Worm (Caenorhabditis elegans) whole organism, L2 larva: ENCODE measurements around the gene W04E12.5.
A peak's percentile ranks its signal among the peaks of the same experiment; 100 is the strongest.

Experiments
- C34F6.9 ChIP-seq: fragments of 150-350 bp; optimal IDR thresholded peaks from 2 replicates; lab custom pipeline; 2014; ENCODE audit warnings: missing biosample characterization, missing genetic modification characterization
- F13H6.1 ChIP-seq: sonication (generic microtip); optimal IDR thresholded peaks from 2 replicates; lab custom pipeline; 2016; ENCODE audit warnings: missing genetic modification characterization, missing compliant biosample characterization
- R02D3.7 ChIP-seq: fragments of 150-350 bp; optimal IDR thresholded peaks from 2 replicates; lab custom pipeline; 2014; ENCODE audit warnings: missing biosample characterization, missing genetic modification characterization
- Y55F3AM.14 ChIP-seq: fragments of 200-800 bp; sonication (Bioruptor generic); optimal IDR thresholded peaks from 2 replicates; lab custom pipeline; 2018; ENCODE audit warnings: mild to moderate bottlenecking, missing genetic modification characterization, missing compliant biosample characterization
- ZK546.5 ChIP-seq: sonication (generic microtip); optimal IDR thresholded peaks from 2 replicates; lab custom pipeline; 2017; ENCODE audit warnings: missing biosample characterization, missing genetic modification characterization
- alr-1 ChIP-seq: fragments of 150-350 bp; optimal IDR thresholded peaks from 2 replicates; lab custom pipeline; 2014; ENCODE audit warnings: missing biosample characterization, missing genetic modification characterization
- aly-2 ChIP-seq: fragments of 150-350 bp; optimal IDR thresholded peaks from 2 replicates; lab custom pipeline; 2014; ENCODE audit warnings: missing biosample characterization, missing genetic modification characterization
- ama-1 ChIP-seq: fragments of 150-350 bp; optimal IDR thresholded peaks from 2 replicates; lab custom pipeline; 2018; ENCODE audit warnings: inconsistent platforms
- blmp-1 ChIP-seq: sonication (generic microtip); optimal IDR thresholded peaks from 2 replicates; lab custom pipeline; 2017; ENCODE audit warnings: missing genetic modification characterization, mild to moderate bottlenecking, missing compliant biosample characterization, antibody characterized with exemption, moderate library complexity; ENCODE audit not compliant: insufficient read depth
- ceh-82 ChIP-seq: fragments of 150-350 bp; optimal IDR thresholded peaks from 2 replicates; lab custom pipeline; 2014; ENCODE audit warnings: missing biosample characterization, missing genetic modification characterization
- crh-2 ChIP-seq: sonication (generic microtip); optimal IDR thresholded peaks from 2 replicates; lab custom pipeline; 2017; ENCODE audit warnings: missing biosample characterization, missing genetic modification characterization
- dmd-4 ChIP-seq: sonication (generic microtip); optimal IDR thresholded peaks from 2 replicates; lab custom pipeline; 2017; ENCODE audit warnings: missing biosample characterization, missing genetic modification characterization
- egl-27 ChIP-seq: sonication (generic microtip); optimal IDR thresholded peaks from 3 replicates; lab custom pipeline; 2017; ENCODE audit warnings: missing biosample characterization, missing genetic modification reagents, missing genetic modification characterization
- elt-1 ChIP-seq: fragments of 150-350 bp; optimal IDR thresholded peaks from 2 replicates; lab custom pipeline; 2014; ENCODE audit warnings: missing biosample characterization, missing genetic modification characterization
- elt-3 ChIP-seq: sonication (generic microtip); optimal IDR thresholded peaks from 2 replicates; lab custom pipeline; 2017; ENCODE audit warnings: missing biosample characterization, missing genetic modification characterization
- fos-1 ChIP-seq: fragments of 150-350 bp; optimal IDR thresholded peaks from 2 replicates; lab custom pipeline; 2014; ENCODE audit warnings: missing biosample characterization, missing genetic modification characterization
- lin-13 ChIP-seq: fragments of 150-350 bp; optimal IDR thresholded peaks from 2 replicates; lab custom pipeline; 2014; ENCODE audit warnings: missing biosample characterization, missing genetic modification reagents, missing genetic modification characterization
- lin-39 ChIP-seq: fragments of 150-350 bp; optimal IDR thresholded peaks from 2 replicates; lab custom pipeline; 2014; ENCODE audit warnings: missing biosample characterization, missing genetic modification reagents, missing genetic modification characterization
- mab-5 ChIP-seq: fragments of 150-350 bp; optimal IDR thresholded peaks from 2 replicates; lab custom pipeline; 2014; ENCODE audit warnings: missing biosample characterization, missing genetic modification characterization
- mbf-1 ChIP-seq: sonication (generic microtip); optimal IDR thresholded peaks from 2 replicates; lab custom pipeline; 2017; ENCODE audit warnings: missing biosample characterization, missing genetic modification characterization
- mdl-1 ChIP-seq, 2 experiments: fragments of 150-350 bp in 1 of 2; sonication (generic microtip) in 1 of 2; optimal IDR thresholded peaks; 2 replicates each; lab custom pipeline; 2017; ENCODE audit warnings: missing biosample characterization in 2 of 2, missing genetic modification characterization in 2 of 2
- nhr-10 ChIP-seq: sonication (generic microtip); optimal IDR thresholded peaks from 2 replicates; lab custom pipeline; 2017; ENCODE audit warnings: missing biosample characterization, missing genetic modification characterization
- nhr-11 ChIP-seq: fragments of 150-350 bp; optimal IDR thresholded peaks from 2 replicates; lab custom pipeline; 2014; ENCODE audit warnings: missing biosample characterization, missing genetic modification characterization
- nhr-12 ChIP-seq: fragments of 150-350 bp; optimal IDR thresholded peaks from 2 replicates; lab custom pipeline; 2014; ENCODE audit warnings: missing biosample characterization, missing genetic modification characterization
- nhr-129 ChIP-seq: fragments of 150-350 bp; optimal IDR thresholded peaks from 2 replicates; lab custom pipeline; 2014; ENCODE audit warnings: missing biosample characterization, missing genetic modification characterization
- nhr-21 ChIP-seq: fragments of 150-350 bp; optimal IDR thresholded peaks from 2 replicates; lab custom pipeline; 2014; ENCODE audit warnings: missing biosample characterization, missing genetic modification characterization
- nhr-23 ChIP-seq: fragments of 150-350 bp; optimal IDR thresholded peaks from 2 replicates; lab custom pipeline; 2014; ENCODE audit warnings: missing biosample characterization, missing genetic modification reagents, missing genetic modification characterization
- nhr-237 ChIP-seq: fragments of 150-350 bp; optimal IDR thresholded peaks from 2 replicates; lab custom pipeline; 2014; ENCODE audit warnings: missing biosample characterization, missing genetic modification characterization
- nhr-6 ChIP-seq: fragments of 150-350 bp; optimal IDR thresholded peaks from 2 replicates; lab custom pipeline; 2014; ENCODE audit warnings: missing biosample characterization, missing genetic modification characterization
- peb-1 ChIP-seq: fragments of 150-350 bp; optimal IDR thresholded peaks from 2 replicates; lab custom pipeline; 2014; ENCODE audit warnings: missing biosample characterization, missing genetic modification characterization
- sem-4 ChIP-seq: fragments of 150-350 bp; optimal IDR thresholded peaks from 2 replicates; lab custom pipeline; 2014; ENCODE audit warnings: missing biosample characterization, missing genetic modification reagents, missing genetic modification characterization
- skn-1 ChIP-seq: sonication (generic microtip); optimal IDR thresholded peaks from 2 replicates; lab custom pipeline; 2017; ENCODE audit warnings: missing biosample characterization, missing genetic modification characterization
- sma-3 ChIP-seq: sonication (generic microtip); optimal IDR thresholded peaks from 2 replicates; lab custom pipeline; 2016; ENCODE audit warnings: missing genetic modification reagents, missing genetic modification characterization, missing compliant biosample characterization
- snpc-4 ChIP-seq: fragments of 150-350 bp; optimal IDR thresholded peaks from 2 replicates; lab custom pipeline; 2014; ENCODE audit warnings: missing biosample characterization, missing genetic modification characterization
- unc-39 ChIP-seq: fragments of 150-350 bp; optimal IDR thresholded peaks from 2 replicates; lab custom pipeline; 2014; ENCODE audit warnings: missing biosample characterization, missing genetic modification characterization
- unc-55 ChIP-seq: fragments of 150-350 bp; sonication (generic microtip); optimal IDR thresholded peaks from 3 replicates; lab custom pipeline; 2014; ENCODE audit warnings: missing biosample characterization, missing genetic modification reagents, missing genetic modification characterization
- unc-62 ChIP-seq: fragments of 150-350 bp; optimal IDR thresholded peaks from 2 replicates; lab custom pipeline; 2014; ENCODE audit warnings: missing biosample characterization, missing genetic modification reagents, missing genetic modification characterization
- zag-1 ChIP-seq: fragments of 150-350 bp; optimal IDR thresholded peaks from 2 replicates; lab custom pipeline; 2014; ENCODE audit warnings: missing biosample characterization, missing genetic modification characterization
- ztf-1 ChIP-seq: fragments of 200-800 bp; sonication (Bioruptor generic); conservative IDR thresholded peaks from 2 replicates; pipeline ENCODE4 v1.3.6; 2022; ENCODE audit warnings: missing genetic modification characterization, missing compliant biosample characterization
- ztf-11 ChIP-seq: sonication (generic microtip); optimal IDR thresholded peaks from 2 replicates; lab custom pipeline; 2017; ENCODE audit warnings: missing biosample characterization, missing genetic modification characterization
- ztf-4 ChIP-seq: fragments of 150-350 bp; optimal IDR thresholded peaks from 2 replicates; lab custom pipeline; 2014; ENCODE audit warnings: missing biosample characterization, missing genetic modification characterization

The W04E12.5 gene

DNA sequence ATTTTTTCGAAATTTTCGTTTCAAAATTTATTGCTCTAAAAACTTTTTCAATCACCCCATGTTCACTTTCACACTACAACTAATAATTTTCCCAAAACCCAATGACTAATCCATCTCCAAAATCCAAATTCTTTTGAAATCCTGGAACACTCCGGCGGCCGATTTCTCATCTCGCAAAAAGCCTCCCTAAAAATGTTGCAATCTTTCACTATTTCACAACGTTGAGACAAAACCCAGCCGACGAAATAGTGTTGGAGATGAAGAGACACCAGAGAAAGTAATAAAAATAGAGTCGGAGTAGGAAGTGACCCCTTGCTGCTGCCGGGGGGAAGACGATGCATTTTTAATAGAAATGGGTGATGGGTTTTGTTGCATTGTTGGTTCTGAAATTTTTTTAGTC lies 21.4 kb upstream of the W04E12.5 start:
- TF ChIP-seq unc-55 (GFP tag; lab: Kevin White, UChicago): peak; percentile 9
- no peak for TF ChIP-seq ztf-1
- TF ChIP-seq mab-5 (tag; lab: Kevin White, UChicago): no peak
- TF ChIP-seq lin-39 (tag; lab: Kevin White, UChicago): no peak
- TF ChIP-seq peb-1 (tag; lab: Kevin White, UChicago): no peak
- no peak for TF ChIP-seq nhr-10 (tag; lab: Kevin White, UChicago)
- TF ChIP-seq sma-3 (GFP tag; lab: Kevin White, UChicago): no peak
- TF ChIP-seq ztf-11: peak; percentile 5
- no peak for TF ChIP-seq C34F6.9 (tag; lab: Kevin White, UChicago)
- TF ChIP-seq, all 48 proteins: peak for 2

DNA sequence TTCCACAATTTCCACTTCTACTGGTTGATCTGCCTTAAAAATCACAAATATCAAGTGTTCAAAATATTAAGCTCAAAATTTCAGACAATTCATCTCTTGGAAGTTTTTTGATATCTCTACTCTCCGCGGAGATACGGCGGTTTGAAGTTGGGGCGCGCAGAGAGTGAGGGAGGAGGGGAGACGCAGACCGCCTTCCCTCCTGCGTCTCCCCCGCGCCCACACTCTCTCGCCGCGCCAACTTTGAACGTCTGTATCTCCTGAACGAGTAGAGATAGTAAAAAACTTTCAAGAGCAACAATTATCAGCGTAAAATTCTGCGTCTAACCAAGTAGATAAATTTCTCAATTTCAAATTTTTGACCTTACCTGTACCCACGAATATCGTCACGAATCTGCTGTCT lies 18.0 kb upstream of the W04E12.5 start:
- TF ChIP-seq nhr-129 (tag; lab: Kevin White, UChicago): no peak
- peak; percentile 54 for TF ChIP-seq lin-13 (GFP tag; lab: Kevin White, UChicago)

DNA sequence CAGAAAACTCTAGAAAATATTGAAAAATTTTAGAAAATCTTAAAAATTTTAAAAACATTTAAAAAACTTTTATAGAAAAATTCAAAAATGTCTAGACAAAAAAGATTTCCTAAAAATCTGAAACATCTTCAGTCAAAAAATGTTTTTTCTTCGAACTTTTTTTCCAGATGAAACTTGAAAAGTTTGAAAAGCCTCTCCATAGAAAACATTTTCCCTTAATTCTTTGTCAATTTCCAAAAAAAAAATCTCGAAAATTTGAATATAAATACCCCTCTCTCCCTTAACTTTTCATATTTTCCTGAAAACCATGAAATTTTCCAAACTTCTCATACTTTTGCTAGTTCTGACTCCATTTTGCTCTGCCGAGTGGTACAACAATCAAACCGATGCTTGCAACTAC lies 17.2 kb upstream of the W04E12.5 start, which contains the start of gene Y116F11A.3:
Gene Y116F11A.3 (plus strand): TSS at position 301 of the 400 bp plus-strand sequence.
- TF ChIP-seq zag-1 (tag; lab: Kevin White, UChicago) (no peak), Y55F3AM.14 (GFP tag; lab: Kevin White, UChicago) (no peak), dmd-4 (tag; lab: Kevin White, UChicago) (no peak), blmp-1 (no peak), R02D3.7 (tag; lab: Kevin White, UChicago) (no peak), fos-1 (tag; lab: Kevin White, UChicago) (no peak), ZK546.5 (tag; lab: Kevin White, UChicago) (no peak), ama-1 (lab: Kevin White, UChicago) (no peak), alr-1 (tag; lab: Kevin White, UChicago) (no peak), lin-39 (tag; lab: Kevin White, UChicago) (no peak), lin-13 (GFP tag; lab: Kevin White, UChicago) (no peak), nhr-21 (no peak), F13H6.1 (tag; lab: Kevin White, UChicago) (no peak), snpc-4 (tag; lab: Kevin White, UChicago) (no peak), crh-2 (tag; lab: Kevin White, UChicago) (no peak)

DNA sequence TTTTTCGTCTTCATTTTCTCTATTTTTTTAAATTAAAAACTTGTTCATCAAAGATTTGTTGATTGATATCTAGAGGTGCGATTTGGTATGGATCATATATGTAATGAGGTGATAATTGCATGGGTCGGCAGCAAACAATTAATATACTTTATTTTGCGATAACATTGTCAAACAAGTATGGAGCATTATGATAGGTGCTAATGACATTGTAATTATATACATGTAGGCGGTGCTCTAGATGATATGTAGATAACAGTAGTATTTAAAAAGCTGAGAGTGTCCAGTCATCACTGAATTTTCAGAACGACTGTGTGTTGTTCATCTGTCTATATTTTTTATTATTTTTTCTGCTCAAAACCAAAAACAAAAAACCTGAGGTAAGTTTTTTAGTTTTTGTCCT lies 15.7 kb upstream of the W04E12.5 start, which contains the start of gene Y116F11A.1:
Gene Y116F11A.1 (plus strand): TSS at position 301 of the 400 bp plus-strand sequence.
- TF ChIP-seq mdl-1 (tag; optimal IDR thresholded peaks at IDR 0.05; lab: Kevin White, UChicago) (no peak), nhr-129 (tag; lab: Kevin White, UChicago) (no peak), skn-1 (no peak), crh-2 (tag; lab: Kevin White, UChicago) (no peak), sem-4 (no peak), unc-39 (tag; lab: Kevin White, UChicago) (no peak), sma-3 (GFP tag; lab: Kevin White, UChicago) (no peak), dmd-4 (tag; lab: Kevin White, UChicago) (no peak), alr-1 (tag; lab: Kevin White, UChicago) (no peak), nhr-23 (tag; lab: Kevin White, UChicago) (no peak), ceh-82 (tag; lab: Kevin White, UChicago) (no peak), blmp-1 (no peak), ztf-11 (no peak), nhr-12 (tag; lab: Kevin White, UChicago) (no peak), ztf-1 (no peak), mbf-1 (no peak), aly-2 (no peak), elt-1 (tag; lab: Kevin White, UChicago) (no peak), nhr-6 (tag; lab: Kevin White, UChicago) (no peak)
- TF ChIP-seq, all 48 proteins: peak for 0

DNA sequence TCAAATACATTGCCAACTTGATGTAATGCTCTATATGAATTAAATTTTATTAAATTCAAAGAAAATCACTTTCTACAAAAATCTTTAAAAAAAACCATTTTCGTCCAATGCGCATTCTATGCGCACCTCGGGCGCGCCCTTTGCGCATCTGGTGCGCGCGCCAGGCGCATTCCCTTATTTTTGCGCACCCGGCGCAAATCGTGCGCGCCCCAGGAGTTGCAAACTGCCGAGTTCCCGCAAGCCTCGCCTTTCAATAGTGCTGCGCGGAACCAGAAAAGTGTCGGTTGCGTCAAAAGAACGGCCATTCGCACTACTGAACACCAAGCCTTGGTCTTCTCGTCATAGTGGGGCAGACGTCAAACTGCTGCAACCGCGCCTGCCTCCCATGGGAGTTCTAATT lies 12.2 kb upstream of the W04E12.5 start:
- TF ChIP-seq unc-62 (GFP tag; lab: Kevin White, UChicago): no peak
- no peak for TF ChIP-seq nhr-129 (tag; lab: Kevin White, UChicago)
- no peak for TF ChIP-seq zag-1 (tag; lab: Kevin White, UChicago)
- TF ChIP-seq fos-1 (tag; lab: Kevin White, UChicago): no peak
- no peak for TF ChIP-seq egl-27 (tag; lab: Kevin White, UChicago)
- no peak for TF ChIP-seq Y55F3AM.14 (GFP tag; lab: Kevin White, UChicago)
- no peak for TF ChIP-seq nhr-12 (tag; lab: Kevin White, UChicago)
- TF ChIP-seq nhr-237 (tag; lab: Kevin White, UChicago): no peak
- TF ChIP-seq F13H6.1 (tag; lab: Kevin White, UChicago): no peak
- no peak for TF ChIP-seq elt-3 (tag; lab: Kevin White, UChicago)
- no peak for TF ChIP-seq aly-2
- TF ChIP-seq nhr-11: no peak
- TF ChIP-seq nhr-10 (tag; lab: Kevin White, UChicago): no peak
- no peak for TF ChIP-seq crh-2 (tag; lab: Kevin White, UChicago)
- TF ChIP-seq ztf-4: no peak
- no peak for TF ChIP-seq ama-1 (lab: Kevin White, UChicago)
